Worm (Caenorhabditis elegans): ENCODE results near the gene C30G12.1.
A peak's percentile ranks its signal among the peaks of the same experiment; 100 is the strongest.

Gene C30G12.1

ce11 chrII:7342884-7343283 is 43.7 kb downstream of the C30G12.1 start:
- TF ChIP-seq elt-1 (tag; optimal IDR thresholded peaks at IDR 0.05): no peak
- TF ChIP-seq nhr-21 (tag; optimal IDR thresholded peaks at IDR 0.05): no peak
- TF ChIP-seq unc-62 (GFP tag; optimal IDR thresholded peaks at IDR 0.05): no peak
- no peak for TF ChIP-seq lsy-2 (tag; optimal IDR thresholded peaks at IDR 0.05)
- no peak for TF ChIP-seq alr-1 (tag; optimal IDR thresholded peaks at IDR 0.05)
- TF ChIP-seq ceh-16 (tag; optimal IDR thresholded peaks at IDR 0.05): no peak
- TF ChIP-seq mab-5 (tag; optimal IDR thresholded peaks at IDR 0.05): no peak
- TF ChIP-seq nhr-23 (tag; optimal IDR thresholded peaks at IDR 0.05): no peak
- no peak for TF ChIP-seq ZK546.5 (tag; optimal IDR thresholded peaks at IDR 0.05)
- TF ChIP-seq gmeb-1 (tag; optimal IDR thresholded peaks at IDR 0.05): peak; percentile 23
- TF ChIP-seq snpc-4 (tag; optimal IDR thresholded peaks at IDR 0.05): no peak
- no peak for TF ChIP-seq nhr-77 (tag; optimal IDR thresholded peaks at IDR 0.05)
- peak; percentile 33 for TF ChIP-seq nhr-25 (tag; optimal IDR thresholded peaks at IDR 0.05)
- TF ChIP-seq peb-1 (tag; optimal IDR thresholded peaks at IDR 0.05): no peak
- no peak for TF ChIP-seq lin-13 (GFP tag; optimal IDR thresholded peaks at IDR 0.05)
- TF ChIP-seq unc-55 (GFP tag; optimal IDR thresholded peaks at IDR 0.05): no peak
- TF ChIP-seq nhr-6 (tag; optimal IDR thresholded peaks at IDR 0.05): no peak
- TF ChIP-seq Y55F3AM.14 (GFP tag; optimal IDR thresholded peaks at IDR 0.05): no peak
- no peak for TF ChIP-seq unc-39 (tag; optimal IDR thresholded peaks at IDR 0.05)
- TF ChIP-seq F13H6.1 (tag; optimal IDR thresholded peaks at IDR 0.05): no peak
- TF ChIP-seq ztf-11 (tag; optimal IDR thresholded peaks at IDR 0.05): no peak
- no peak for TF ChIP-seq ztf-1 (GFP tag; conservative IDR thresholded peaks at IDR 0.05)
- TF ChIP-seq nhr-10 (tag; optimal IDR thresholded peaks at IDR 0.05): no peak
- TF ChIP-seq blmp-1 (tag; optimal IDR thresholded peaks at IDR 0.05; ENCODE audit: insufficient read depth): peak; percentile 68
- peak in 1 of 2 experiments; percentile 82 for TF ChIP-seq mdl-1 (tag; optimal IDR thresholded peaks at IDR 0.05)
- TF ChIP-seq nhr-237 (tag; optimal IDR thresholded peaks at IDR 0.05): no peak
- peak; percentile 60 for TF ChIP-seq ama-1 (optimal IDR thresholded peaks at IDR 0.05)
- no peak for TF ChIP-seq nhr-12 (tag; optimal IDR thresholded peaks at IDR 0.05)
- TF ChIP-seq sma-9 (GFP tag; optimal IDR thresholded peaks at IDR 0.05): peak; percentile 80
- TF ChIP-seq sma-9 (tag; optimal IDR thresholded peaks at IDR 0.05): no peak
- no peak for TF ChIP-seq C34F6.9 (tag; optimal IDR thresholded peaks at IDR 0.05)
- TF ChIP-seq sem-4 (tag; optimal IDR thresholded peaks at IDR 0.05): no peak
- TF ChIP-seq aly-2 (tag; optimal IDR thresholded peaks at IDR 0.05): no peak
- TF ChIP-seq skn-1 (tag; optimal IDR thresholded peaks at IDR 0.05): no peak
- no peak for TF ChIP-seq dmd-4 (tag; optimal IDR thresholded peaks at IDR 0.05)
- TF ChIP-seq zag-1 (tag; optimal IDR thresholded peaks at IDR 0.05): no peak
- peak; percentile 49 for TF ChIP-seq sma-3 (GFP tag; optimal IDR thresholded peaks at IDR 0.05)
- no peak for TF ChIP-seq nhr-11 (tag; optimal IDR thresholded peaks at IDR 0.05)
- no peak for TF ChIP-seq egl-27 (tag; optimal IDR thresholded peaks at IDR 0.05)
- TF ChIP-seq lin-11 (tag; optimal IDR thresholded peaks at IDR 0.05): no peak
- TF ChIP-seq mbf-1 (tag; optimal IDR thresholded peaks at IDR 0.05): no peak
- no peak for TF ChIP-seq R02D3.7 (tag; optimal IDR thresholded peaks at IDR 0.05)
- no peak for TF ChIP-seq ztf-4 (tag; optimal IDR thresholded peaks at IDR 0.05)
- no peak for TF ChIP-seq ceh-82 (tag; optimal IDR thresholded peaks at IDR 0.05)
- peak; percentile 38 for TF ChIP-seq nhr-129 (tag; optimal IDR thresholded peaks at IDR 0.05)
- peak; percentile 40 for TF ChIP-seq crh-2 (tag; optimal IDR thresholded peaks at IDR 0.05)
- TF ChIP-seq lin-39 (tag; optimal IDR thresholded peaks at IDR 0.05): no peak
- TF ChIP-seq fos-1 (tag; optimal IDR thresholded peaks at IDR 0.05): no peak
- no peak for TF ChIP-seq elt-3 (tag; optimal IDR thresholded peaks at IDR 0.05)

- no peak for TF ChIP-seq mdl-1 (tag; optimal IDR thresholded peaks at IDR 0.05)
- no peak for TF ChIP-seq lin-13 (GFP tag; optimal IDR thresholded peaks at IDR 0.05)
- TF ChIP-seq mab-5 (tag; optimal IDR thresholded peaks at IDR 0.05): no peak
- no peak for TF ChIP-seq ceh-16 (tag; optimal IDR thresholded peaks at IDR 0.05)
- no peak for TF ChIP-seq nhr-23 (tag; optimal IDR thresholded peaks at IDR 0.05)
- TF ChIP-seq sma-3 (GFP tag; optimal IDR thresholded peaks at IDR 0.05): no peak
- TF ChIP-seq nhr-11 (tag; optimal IDR thresholded peaks at IDR 0.05): no peak
- no peak for TF ChIP-seq nhr-12 (tag; optimal IDR thresholded peaks at IDR 0.05)
- no peak for TF ChIP-seq nhr-237 (tag; optimal IDR thresholded peaks at IDR 0.05)
- TF ChIP-seq elt-1 (tag; optimal IDR thresholded peaks at IDR 0.05): no peak
- TF ChIP-seq nhr-6 (tag; optimal IDR thresholded peaks at IDR 0.05): no peak
- TF ChIP-seq mbf-1 (tag; optimal IDR thresholded peaks at IDR 0.05): no peak
- no peak for TF ChIP-seq ama-1 (optimal IDR thresholded peaks at IDR 0.05)
- TF ChIP-seq nhr-10 (tag; optimal IDR thresholded peaks at IDR 0.05): no peak
- TF ChIP-seq ztf-4 (tag; optimal IDR thresholded peaks at IDR 0.05): no peak
These were observed 44.5 kb downstream of the C30G12.1 start for ce11 chrII:7343668-7344067.

Data from whole organism, L2 larva.